Worm (Caenorhabditis elegans) whole organism, L4 larva: Measurements from ENCODE around the gene max-2.

Experiments
- D1046.2 ChIP-seq: fragments of 200-800 bp; sonication (Bioruptor generic); IDR thresholded peaks from 2 replicates; pipeline ENCODE4 v1.3.6; 2022; ENCODE audit warnings: missing genetic modification characterization, missing compliant biosample characterization
- F10B5.3 ChIP-seq: sonication (generic microtip); optimal IDR thresholded peaks from 2 replicates; lab custom pipeline; 2016; ENCODE audit warnings: mild to moderate bottlenecking, missing genetic modification characterization, missing compliant biosample characterization
- F49E8.2 ChIP-seq: sonication (generic microtip); optimal IDR thresholded peaks from 2 replicates; lab custom pipeline; 2016; ENCODE audit warnings: missing compliant biosample characterization, mild to moderate bottlenecking, missing genetic modification characterization, borderline replicate concordance
- T20F7.1 ChIP-seq: fragments of 200-800 bp; sonication (Bioruptor generic); optimal IDR thresholded peaks from 2 replicates; lab custom pipeline; 2018; ENCODE audit warnings: mild to moderate bottlenecking, missing genetic modification characterization, missing compliant biosample characterization
- T26A8.4 ChIP-seq: fragments of 200-800 bp; sonication (Bioruptor generic); IDR thresholded peaks from 2 replicates; pipeline ENCODE4 v1.3.6; 2022; ENCODE audit warnings: missing genetic modification characterization, missing compliant biosample characterization
- Y48G9A.11 ChIP-seq: fragments of 200-800 bp; sonication (Bioruptor generic); IDR thresholded peaks from 2 replicates; pipeline ENCODE4 v1.3.6; 2022; ENCODE audit warnings: missing genetic modification reagents, missing genetic modification characterization, missing compliant biosample characterization
- Y5F2A.4 ChIP-seq: fragments of 200-800 bp; sonication (Bioruptor generic); optimal IDR thresholded peaks from 2 replicates; lab custom pipeline; 2018; ENCODE audit warnings: mild to moderate bottlenecking, missing genetic modification characterization, missing compliant biosample characterization
- ZK546.5 ChIP-seq, 2 experiments: sonication (generic microtip); optimal IDR thresholded peaks; 2 replicates each; lab custom pipeline; 2017; ENCODE audit warnings: missing biosample characterization in 2 of 2, missing genetic modification characterization in 2 of 2
- aha-1 ChIP-seq: fragments of 150-350 bp; peaks from one replicate; lab custom pipeline; 2014; ENCODE audit warnings: missing biosample characterization, missing genetic modification characterization
- ama-1 ChIP-seq: fragments of 150-350 bp; optimal IDR thresholded peaks from 2 replicates; lab custom pipeline; 2014; ENCODE audit warnings: inconsistent platforms, mixed read lengths
- arid-1 ChIP-seq: fragments of 200-800 bp; sonication (Bioruptor generic); conservative IDR thresholded peaks from 2 replicates; pipeline ENCODE4 v1.3.6; 2022; ENCODE audit warnings: missing genetic modification reagents, missing genetic modification characterization, missing compliant biosample characterization
- ceh-28 ChIP-seq: fragments of 150-350 bp; optimal IDR thresholded peaks from 2 replicates; lab custom pipeline; 2014; ENCODE audit warnings: missing biosample characterization, missing genetic modification reagents, missing genetic modification characterization
- ceh-82 ChIP-seq: sonication (generic microtip); optimal IDR thresholded peaks from 2 replicates; lab custom pipeline; 2017; ENCODE audit warnings: missing biosample characterization, missing genetic modification characterization
- ces-1 ChIP-seq: fragments of 150-350 bp; sonication (generic microtip); optimal IDR thresholded peaks from 4 replicates; lab custom pipeline; 2014; ENCODE audit warnings: missing biosample characterization, missing genetic modification reagents, missing genetic modification characterization
- cey-2 ChIP-seq: sonication (generic microtip); optimal IDR thresholded peaks from 3 replicates; lab custom pipeline; 2017; ENCODE audit warnings: missing genetic modification characterization, mild to moderate bottlenecking, missing compliant biosample characterization, antibody characterized with exemption, borderline replicate concordance; ENCODE audit not compliant: insufficient read depth
- ctbp-1 ChIP-seq: fragments of 200-800 bp; sonication (Bioruptor generic); IDR thresholded peaks from 2 replicates; pipeline ENCODE4 v1.3.6; 2022; ENCODE audit warnings: missing genetic modification reagents, missing genetic modification characterization, missing compliant biosample characterization
- daf-12 ChIP-seq: fragments of 150-350 bp; optimal IDR thresholded peaks from 2 replicates; lab custom pipeline; 2014; ENCODE audit warnings: missing biosample characterization, missing genetic modification reagents, missing genetic modification characterization
- daf-19 ChIP-seq: fragments of 200-800 bp; sonication (Bioruptor generic); conservative IDR thresholded peaks from 2 replicates; pipeline ENCODE4 v1.3.6; 2022; ENCODE audit warnings: missing genetic modification characterization, missing compliant biosample characterization
- dmd-6 ChIP-seq: fragments of 200-800 bp; sonication (Bioruptor generic); IDR thresholded peaks from 2 replicates; pipeline ENCODE4 v1.3.6; 2022; ENCODE audit warnings: missing genetic modification reagents, missing genetic modification characterization, missing compliant biosample characterization
- dmd-8 ChIP-seq: fragments of 200-800 bp; sonication (Bioruptor generic); IDR thresholded peaks from 2 replicates; pipeline ENCODE4 v1.3.6; 2022; ENCODE audit warnings: missing genetic modification characterization, missing compliant biosample characterization
- dpl-1 ChIP-seq: fragments of 150-350 bp; optimal IDR thresholded peaks from 2 replicates; lab custom pipeline; 2014; ENCODE audit warnings: missing biosample characterization, missing genetic modification reagents, missing genetic modification characterization
- duxl-1 ChIP-seq: sonication (generic microtip); optimal IDR thresholded peaks from 2 replicates; lab custom pipeline; 2016; ENCODE audit warnings: mild to moderate bottlenecking, missing genetic modification characterization, moderate library complexity, missing compliant biosample characterization; ENCODE audit not compliant: poor library complexity
- egl-27 ChIP-seq: sonication (generic microtip); optimal IDR thresholded peaks from 3 replicates; lab custom pipeline; 2017; ENCODE audit warnings: missing biosample characterization, missing genetic modification reagents, missing genetic modification characterization
- egl-43 ChIP-seq: fragments of 200-800 bp; sonication (Bioruptor generic); IDR thresholded peaks from 2 replicates; pipeline ENCODE4 v1.3.6; 2022; ENCODE audit warnings: missing genetic modification reagents, missing genetic modification characterization, missing compliant biosample characterization
- fkh-10 ChIP-seq: fragments of 150-350 bp; optimal IDR thresholded peaks from 2 replicates; lab custom pipeline; 2014; ENCODE audit warnings: missing biosample characterization, missing genetic modification reagents, missing genetic modification characterization
- hlh-30 ChIP-seq: sonication (generic microtip); optimal IDR thresholded peaks from 2 replicates; lab custom pipeline; 2017; ENCODE audit warnings: antibody characterized with exemption, mild to moderate bottlenecking, missing genetic modification characterization, missing compliant biosample characterization; ENCODE audit not compliant: insufficient read depth
- lin-1 ChIP-seq: fragments of 200-800 bp; sonication (Bioruptor generic); IDR thresholded peaks from 2 replicates; pipeline ENCODE4 v1.3.6; 2022; ENCODE audit warnings: missing genetic modification reagents, missing genetic modification characterization, missing compliant biosample characterization
- lin-15B ChIP-seq: fragments of 150-350 bp; sonication (generic microtip); optimal IDR thresholded peaks from 3 replicates; lab custom pipeline; 2014; ENCODE audit warnings: missing biosample characterization, missing genetic modification characterization
- mdt-29 ChIP-seq: fragments of 200-800 bp; sonication (Bioruptor generic); IDR thresholded peaks from 2 replicates; pipeline ENCODE4 v1.3.6; 2022; ENCODE audit warnings: missing genetic modification reagents, missing genetic modification characterization, missing compliant biosample characterization
- mes-2 ChIP-seq: sonication (generic microtip); optimal IDR thresholded peaks from 2 replicates; lab custom pipeline; 2016; ENCODE audit warnings: missing genotype, mild to moderate bottlenecking, missing genetic modification characterization, missing compliant biosample characterization; ENCODE audit not compliant: poor library complexity, severe bottlenecking
- mxl-3 ChIP-seq: fragments of 200-800 bp; sonication (Bioruptor generic); optimal IDR thresholded peaks from 2 replicates; lab custom pipeline; 2018; ENCODE audit warnings: mild to moderate bottlenecking, missing genetic modification characterization, missing compliant biosample characterization
- nhr-102 ChIP-seq: sonication (generic microtip); optimal IDR thresholded peaks from 2 replicates; lab custom pipeline; 2016; ENCODE audit warnings: mild to moderate bottlenecking, missing genetic modification characterization, moderate library complexity, missing compliant biosample characterization
- nhr-41 ChIP-seq: fragments of 200-800 bp; sonication (Bioruptor generic); IDR thresholded peaks from 2 replicates; pipeline ENCODE4 v1.3.6; 2022; ENCODE audit warnings: missing genetic modification reagents, missing genetic modification characterization, missing compliant biosample characterization
- nhr-48 ChIP-seq: sonication (generic microtip); optimal IDR thresholded peaks from 2 replicates; lab custom pipeline; 2016; ENCODE audit warnings: mild to moderate bottlenecking, missing genetic modification characterization, missing compliant biosample characterization
- nhr-76 ChIP-seq: fragments of 150-350 bp; optimal IDR thresholded peaks from 2 replicates; lab custom pipeline; 2014; ENCODE audit warnings: missing biosample characterization, missing genetic modification characterization
- nhr-77 ChIP-seq: fragments of 150-350 bp; optimal IDR thresholded peaks from 2 replicates; lab custom pipeline; 2014; ENCODE audit warnings: missing biosample characterization, missing genetic modification characterization
- pha-4 ChIP-seq, 2 experiments: fragments of 150-350 bp in 1 of 2; fragments of 200-800 bp in 1 of 2; sonication (Bioruptor generic) in 1 of 2; IDR thresholded peaks in 1 of 2; optimal IDR thresholded peaks in 1 of 2; 2 replicates each; pipeline versions ENCODE4 v1.3.6 to Lab custom; 2014 to 2022; ENCODE audit warnings: missing genetic modification characterization in 2 of 2, missing genetic modification reagents in 2 of 2, missing biosample characterization in 1 of 2, missing compliant biosample characterization in 1 of 2
- set-16 ChIP-seq: fragments of 200-800 bp; sonication (Bioruptor generic); IDR thresholded peaks from 2 replicates; pipeline ENCODE4 v1.3.6; 2022; ENCODE audit warnings: missing genetic modification reagents, missing genetic modification characterization, missing compliant biosample characterization
- skn-1 ChIP-seq: fragments of 150-350 bp; optimal IDR thresholded peaks from 2 replicates; lab custom pipeline; 2014; ENCODE audit warnings: missing biosample characterization, missing genetic modification characterization
- tag-97 ChIP-seq: fragments of 200-800 bp; sonication (Bioruptor generic); IDR thresholded peaks from 2 replicates; pipeline ENCODE4 v1.3.6; 2022; ENCODE audit warnings: missing genetic modification characterization, missing compliant biosample characterization
- unc-62 ChIP-seq, 3 experiments: fragments of 150-350 bp in 1 of 3; sonication (generic microtip); optimal IDR thresholded peaks in 2 of 3; peaks in 1 of 3; 1 replicate in 1 of 3; 2 replicates in 2 of 3; lab custom pipeline; 2014 to 2017; ENCODE audit warnings: missing biosample characterization in 3 of 3, missing genetic modification characterization in 3 of 3, missing genetic modification reagents in 3 of 3, missing genotype in 1 of 3
- vab-7 ChIP-seq: fragments of 200-800 bp; sonication (Bioruptor generic); IDR thresholded peaks from 2 replicates; pipeline ENCODE4 v1.3.6; 2022; ENCODE audit warnings: missing genetic modification reagents, missing genetic modification characterization, missing compliant biosample characterization
- zfp-3 ChIP-seq: fragments of 200-800 bp; sonication (Bioruptor generic); conservative IDR thresholded peaks from 2 replicates; pipeline ENCODE4 v1.3.6; 2022; ENCODE audit warnings: missing genetic modification reagents, missing genetic modification characterization, missing compliant biosample characterization
- zip-11 ChIP-seq: fragments of 200-800 bp; sonication (Bioruptor generic); IDR thresholded peaks from 2 replicates; pipeline ENCODE4 v1.3.6; 2022; ENCODE audit warnings: missing genetic modification characterization, missing compliant biosample characterization
- zip-2 ChIP-seq: fragments of 150-350 bp; optimal IDR thresholded peaks from 2 replicates; lab custom pipeline; 2014; ENCODE audit warnings: missing biosample characterization, missing genetic modification characterization
- ztf-11 ChIP-seq: fragments of 150-350 bp; optimal IDR thresholded peaks from 2 replicates; lab custom pipeline; 2014; ENCODE audit warnings: missing biosample characterization, missing genetic modification characterization

The max-2 gene

DNA sequence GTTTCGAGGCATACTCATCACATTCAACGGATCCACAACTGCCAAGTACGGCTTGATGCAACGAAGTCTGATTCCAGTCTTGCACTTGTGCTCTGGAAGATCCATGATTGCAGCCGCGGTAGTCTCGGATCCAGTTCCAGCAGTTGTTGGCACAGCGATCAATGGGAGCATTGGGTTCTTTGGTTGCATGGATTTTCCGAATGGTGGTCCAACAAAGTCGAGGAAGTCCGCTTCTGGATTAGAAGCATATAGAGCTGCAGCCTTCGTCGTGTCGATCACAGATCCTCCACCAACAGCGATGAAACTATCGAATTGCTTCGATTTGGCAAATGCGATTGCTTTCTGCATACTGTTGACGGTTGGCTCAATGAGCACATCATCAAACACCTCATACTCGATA, 30.3 kb downstream of the max-2 start (continued):
- TF ChIP-seq ceh-82 (no peak), ceh-28 (tag; lab: Kevin White, UChicago) (no peak), ztf-11 (no peak)

DNA sequence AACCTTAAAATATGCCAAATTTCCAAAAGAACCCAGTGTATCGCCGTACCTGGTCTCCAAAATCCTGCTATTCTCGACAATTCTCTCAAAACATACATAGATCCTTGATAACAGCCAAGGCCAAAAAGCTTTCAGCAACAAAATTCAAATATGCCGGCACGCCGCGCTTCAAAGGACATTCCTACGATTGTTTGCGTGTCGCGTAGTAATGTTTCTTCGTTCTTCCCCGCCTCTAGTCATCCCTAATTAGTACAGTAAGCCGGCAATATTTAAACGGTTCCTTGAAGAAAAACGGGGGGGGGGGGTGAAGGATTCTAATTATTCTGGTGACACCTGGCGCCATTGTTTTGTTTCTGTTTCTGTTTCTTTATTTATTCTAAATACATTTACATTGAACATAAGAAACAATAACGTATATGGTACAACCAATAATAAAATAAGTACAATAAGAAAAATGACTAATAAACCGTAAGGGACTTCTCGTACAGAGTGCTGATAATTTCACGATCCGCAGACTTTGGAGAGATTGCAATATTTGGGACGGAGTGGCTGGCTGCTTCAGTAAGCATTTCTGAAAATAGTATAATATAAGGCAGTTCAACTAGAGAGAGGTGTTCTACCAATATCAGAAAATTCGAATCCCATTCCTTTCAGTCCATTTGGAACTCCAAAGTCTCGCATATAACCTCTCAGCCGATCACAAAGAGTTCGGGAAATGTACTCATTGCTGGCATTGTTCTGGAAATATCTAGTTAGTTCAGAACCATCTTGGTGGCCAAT, 31.4 kb downstream of the max-2 start:
- TF ChIP-seq nhr-77 (tag; lab: Kevin White, UChicago) (no peak), nhr-102 (peak; percentile 65), zip-11 (GFP tag; lab: Robert Waterston, UW) (no peak), Y5F2A.4 (peak; percentile 33), T26A8.4 (GFP tag; lab: Robert Waterston, UW) (peak; percentile 72), F10B5.3 (tag; lab: Kevin White, UChicago) (no peak), nhr-76 (tag; lab: Kevin White, UChicago) (no peak), ces-1 (GFP tag; lab: Kevin White, UChicago) (no peak), dmd-8 (GFP tag; lab: Robert Waterston, UW) (no peak), ZK546.5 (tag; optimal IDR thresholded peaks at IDR 0.05; lab: Kevin White, UChicago) (no peak), mxl-3 (GFP tag; lab: Kevin White, UChicago) (no peak), set-16 (GFP tag; lab: Robert Waterston, UW) (no peak), T20F7.1 (GFP tag; lab: Kevin White, UChicago) (no peak), F49E8.2 (tag; lab: Kevin White, UChicago) (no peak), vab-7 (GFP tag; lab: Robert Waterston, UW) (no peak), tag-97 (GFP tag; lab: Robert Waterston, UW) (no peak), zip-2 (tag; lab: Kevin White, UChicago) (no peak), hlh-30 (tag; lab: Kevin White, UChicago) (no peak), ama-1 (lab: Kevin White, UChicago) (no peak), dpl-1 (GFP tag; lab: Kevin White, UChicago) (no peak), ceh-28 (tag; lab: Kevin White, UChicago) (no peak), aha-1 (tag; lab: Kevin White, UChicago) (peak; percentile 73), daf-12 (tag; lab: Kevin White, UChicago) (no peak), mdt-29 (peak; percentile 64), pha-4 (GFP tag; IDR thresholded peaks at IDR 0.05; lab: Robert Waterston, UW) (peak; percentile 15; the same call in 1 of the 2 replicates), pha-4 (tag; optimal IDR thresholded peaks at IDR 0.05; lab: Kevin White, UChicago) (no peak), arid-1 (no peak), Y48G9A.11 (GFP tag; lab: Robert Waterston, UW) (0 out of 2 replicates have a peak, but pooled peaks have one; percentile 19), zfp-3 (GFP tag; lab: Robert Waterston, UW) (peak; percentile 88), lin-1 (GFP tag; lab: Robert Waterston, UW) (0 out of 2 replicates have a peak, but pooled peaks have one; percentile 7), nhr-41 (no peak), egl-43 (no peak), unc-62 (GFP tag; optimal IDR thresholded peaks at IDR 0.05 in 1 of 2; lab: Kevin White, UChicago) (peak in 1 of 2 experiments; percentile 62), unc-62 (tag; optimal IDR thresholded peaks at IDR 0.05; lab: Kevin White, UChicago) (no peak), duxl-1 (tag; lab: Kevin White, UChicago) (peak; percentile 63), skn-1 (tag; lab: Kevin White, UChicago) (no peak), nhr-48 (tag; lab: Kevin White, UChicago) (no peak), daf-19 (no peak), ceh-82 (no peak), fkh-10 (GFP tag; lab: Kevin White, UChicago) (no peak), dmd-6 (GFP tag; lab: Robert Waterston, UW) (peak; percentile 45), lin-15B (tag; lab: Kevin White, UChicago) (no peak), cey-2 (no peak), mes-2 (no peak), ctbp-1 (no peak), D1046.2 (GFP tag; lab: Robert Waterston, UW) (no peak), egl-27 (tag; lab: Kevin White, UChicago) (no peak)
